Fruit fly (Drosophila melanogaster): ENCODE measurements around the gene CG5404.

The CG5404 gene

dm6 chr3R:15676186-15677073, 28.0 kb upstream of the CG5404 start (continued):
- no peak for TF ChIP-seq Doc2 (GFP tag; IDR thresholded peaks at IDR 0.05)
- TF ChIP-seq Awh (GFP tag; IDR thresholded peaks at IDR 0.05): peak; percentile 61
- TF ChIP-seq CG16813 (GFP tag; IDR thresholded peaks at IDR 0.05; ENCODE audit: partially characterized antibody): no peak
- no peak for TF ChIP-seq zen2 (GFP tag; IDR thresholded peaks at IDR 0.05; ENCODE audit: partially characterized antibody)
- TF ChIP-seq Ets65A (GFP tag): no peak
- TF ChIP-seq Med (GFP tag): peak; percentile 48
- TF ChIP-seq CG10462 (GFP tag; optimal IDR thresholded peaks at IDR 0.05): peak; percentile 38
- TF ChIP-seq lbe (GFP tag; optimal IDR thresholded peaks at IDR 0.05): no peak
- no peak for TF ChIP-seq CG3065 (GFP tag; optimal IDR thresholded peaks at IDR 0.05)
- no peak for TF ChIP-seq CG14965 (GFP tag; optimal IDR thresholded peaks at IDR 0.05; ENCODE audit: borderline replicate concordance)
- TF ChIP-seq CG7963 (GFP tag; IDR thresholded peaks at IDR 0.05; ENCODE audit: partially characterized antibody): no peak
- TF ChIP-seq Aef1 (GFP tag; IDR thresholded peaks at IDR 0.05): no peak
- no peak for TF ChIP-seq kay (GFP tag; optimal IDR thresholded peaks at IDR 0.05)
- TF ChIP-seq salm (tag; optimal IDR thresholded peaks at IDR 0.05): peak; percentile 59
- no peak for TF ChIP-seq gfzf (GFP tag; optimal IDR thresholded peaks at IDR 0.05)
- TF ChIP-seq ind (GFP tag; optimal IDR thresholded peaks at IDR 0.05): no peak
- no peak for TF ChIP-seq CG3726 (GFP tag; IDR thresholded peaks at IDR 0.05)
- TF ChIP-seq insv (GFP tag; optimal IDR thresholded peaks at IDR 0.05): no peak
- peak; percentile 3 for TF ChIP-seq Asciz (GFP tag; optimal IDR thresholded peaks at IDR 0.05)
- peak; percentile 54 for TF ChIP-seq CG30403 (GFP tag; optimal IDR thresholded peaks at IDR 0.05)
- no peak for TF ChIP-seq aop (GFP tag; IDR thresholded peaks at IDR 0.05)
- TF ChIP-seq pnt (GFP tag; optimal IDR thresholded peaks at IDR 0.05): peak; percentile 64
- TF ChIP-seq gcm (GFP tag; optimal IDR thresholded peaks at IDR 0.05): peak; percentile 10
- TF ChIP-seq CG11085 (GFP tag; IDR thresholded peaks at IDR 0.05): no peak
- TF ChIP-seq HLH4C (GFP tag; IDR thresholded peaks at IDR 0.05; ENCODE audit: partially characterized antibody): no peak
- peak; percentile 34 for TF ChIP-seq her (GFP tag; optimal IDR thresholded peaks at IDR 0.05)
- TF ChIP-seq YL-1 (GFP tag; optimal IDR thresholded peaks at IDR 0.05): peak; percentile 28
- peak; percentile 49 for TF ChIP-seq onecut (GFP tag; IDR thresholded peaks at IDR 0.05)
- TF ChIP-seq fru (optimal IDR thresholded peaks at IDR 0.05): no peak
- no peak for TF ChIP-seq CG16815 (GFP tag; optimal IDR thresholded peaks at IDR 0.05)
- 0 out of 2 replicates have a peak, but pooled peaks have one; percentile 31 for TF ChIP-seq sim (GFP tag; IDR thresholded peaks at IDR 0.05)
- no peak for TF ChIP-seq fd3F (GFP tag; optimal IDR thresholded peaks at IDR 0.05)
- TF ChIP-seq CG4617 (GFP tag; optimal IDR thresholded peaks at IDR 0.05; ENCODE audit: borderline replicate concordance): peak; percentile 17
- no peak for TF ChIP-seq Atf6 (GFP tag; IDR thresholded peaks at IDR 0.05)
- peak; percentile 26; the same call in 1 of the 2 replicates for TF ChIP-seq Drgx (GFP tag; IDR thresholded peaks at IDR 0.05)
- TF ChIP-seq jigr1 (GFP tag; IDR thresholded peaks at IDR 0.05): no peak
- TF ChIP-seq Dref (GFP tag; IDR thresholded peaks at IDR 0.05): no peak
- peak; percentile 54 for TF ChIP-seq CG10979 (tag; optimal IDR thresholded peaks at IDR 0.05)
- TF ChIP-seq schlank (tag; optimal IDR thresholded peaks at IDR 0.05): no peak
- peak; percentile 60 for TF ChIP-seq gsb-n (tag; optimal IDR thresholded peaks at IDR 0.05)
- peak; percentile 53 for TF ChIP-seq tio (GFP tag; optimal IDR thresholded peaks at IDR 0.05)
- TF ChIP-seq CG12391 (tag; optimal IDR thresholded peaks at IDR 0.05): peak; percentile 68
- TF ChIP-seq CG17361 (GFP tag; IDR thresholded peaks at IDR 0.05): peak; percentile 60; the same call in 2 of the 3 replicates
- peak; percentile 68 for TF ChIP-seq CG8388 (GFP tag; optimal IDR thresholded peaks at IDR 0.05)
- TF ChIP-seq Atf3 (GFP tag; optimal IDR thresholded peaks at IDR 0.05): peak; percentile 9
- no peak for TF ChIP-seq Opbp (GFP tag; IDR thresholded peaks at IDR 0.05; ENCODE audit: partially characterized antibody)
- peak; percentile 53 for TF ChIP-seq row (GFP tag; IDR thresholded peaks at IDR 0.05)
- TF ChIP-seq CG34422 (GFP tag; IDR thresholded peaks at IDR 0.05): peak; percentile 26; the same call in 1 of the 3 replicates
- TF ChIP-seq klu (GFP tag; IDR thresholded peaks at IDR 0.05): no peak
- no peak for TF ChIP-seq ab (GFP tag; optimal IDR thresholded peaks at IDR 0.05)

Data from whole organism, embryonic.